Worm (Caenorhabditis elegans): ENCODE data around the gene cng-3.

- TF ChIP-seq ama-1 (optimal IDR thresholded peaks at IDR 0.05), result no peak
- no peak for TF ChIP-seq ctbp-1 (GFP tag; IDR thresholded peaks at IDR 0.05)
- TF ChIP-seq fkh-10 (GFP tag; optimal IDR thresholded peaks at IDR 0.05), result no peak
- TF ChIP-seq T20F7.1 (GFP tag; optimal IDR thresholded peaks at IDR 0.05), result no peak
- TF ChIP-seq fos-1 (tag; optimal IDR thresholded peaks at IDR 0.05), result no peak
- TF ChIP-seq lin-1 (GFP tag; IDR thresholded peaks at IDR 0.05), result no peak
- TF ChIP-seq lin-13 (GFP tag; optimal IDR thresholded peaks at IDR 0.05), result no peak
- TF ChIP-seq zag-1 (tag; optimal IDR thresholded peaks at IDR 0.05), result no peak
- no peak for TF ChIP-seq sdz-12 (GFP tag; optimal IDR thresholded peaks at IDR 0.05)
- TF ChIP-seq lin-39 (tag; optimal IDR thresholded peaks at IDR 0.05), result no peak
- no peak for TF ChIP-seq lin-15B (tag; optimal IDR thresholded peaks at IDR 0.05)
Observed at ce11 chrIV:9499636-9500035, 18.8 kb upstream of the cng-3 start.
